Fruit fly (Drosophila melanogaster) whole organism, embryonic: Measurements from ENCODE around the gene CG4465.

Experiments used
- Atf6 ChIP-seq: fragments of 200-800 bp; sonication (Bioruptor generic); IDR thresholded peaks from 2 replicates; pipeline ENCODE4 v1.3.6; 2022; ENCODE audit warnings: missing biosample characterization, missing genetic modification characterization
- B-H2 ChIP-seq: fragments of 200-800 bp; sonication (Bioruptor generic); optimal IDR thresholded peaks from 2 replicates; lab custom pipeline; 2018; ENCODE audit warnings: missing biosample characterization, mild to moderate bottlenecking, missing genetic modification characterization
- Bgb ChIP-seq: fragments of 200-800 bp; sonication (Bioruptor generic); IDR thresholded peaks from 2 replicates; pipeline ENCODE4 v1.3.6; 2022; ENCODE audit warnings: missing biosample characterization, missing genetic modification characterization; ENCODE audit not compliant: partially characterized antibody
- CG10366 ChIP-seq: fragments of 200-800 bp; sonication (Bioruptor generic); IDR thresholded peaks from 2 replicates; pipeline ENCODE4 v1.3.6; 2022; ENCODE audit warnings: missing biosample characterization, missing genetic modification characterization
- CG11504 ChIP-seq: fragments of 200-800 bp; sonication (Bioruptor generic); optimal IDR thresholded peaks from 3 replicates; lab custom pipeline; 2019; ENCODE audit warnings: missing biosample characterization, mild to moderate bottlenecking, missing genetic modification characterization, moderate library complexity
- CG11696 ChIP-seq: fragments of 200-800 bp; sonication (Bioruptor generic); IDR thresholded peaks from 2 replicates; pipeline ENCODE4 v1.3.6; 2022; ENCODE audit warnings: missing biosample characterization, missing genetic modification characterization
- CG12219 ChIP-seq: fragments of 200-800 bp; sonication (Bioruptor generic); optimal IDR thresholded peaks from 3 replicates; lab custom pipeline; 2018; ENCODE audit warnings: missing biosample characterization, mild to moderate bottlenecking, missing genetic modification characterization
- CG12744 ChIP-seq: fragments of 200-800 bp; sonication (Bioruptor generic); optimal IDR thresholded peaks from 2 replicates; lab custom pipeline; 2016; ENCODE audit warnings: missing biosample characterization, missing genetic modification characterization
- CG13624 ChIP-seq: fragments of 200-800 bp; sonication (Bioruptor generic); optimal IDR thresholded peaks from 2 replicates; lab custom pipeline; 2016; ENCODE audit warnings: missing biosample characterization, missing genetic modification characterization
- CG17802 ChIP-seq: fragments of 200-800 bp; sonication (Bioruptor generic); optimal IDR thresholded peaks from 2 replicates; lab custom pipeline; 2018; ENCODE audit warnings: missing biosample characterization, mild to moderate bottlenecking, missing genetic modification characterization, moderate library complexity
- CG2875 ChIP-seq: fragments of 200-800 bp; sonication (Bioruptor generic); optimal IDR thresholded peaks from 2 replicates; lab custom pipeline; 2017; ENCODE audit warnings: missing biosample characterization, mild to moderate bottlenecking, missing genetic modification characterization, missing genetic modification reagents
- CG30431 ChIP-seq: fragments of 200-800 bp; sonication (Bioruptor generic); optimal IDR thresholded peaks from 2 replicates; lab custom pipeline; 2017; ENCODE audit warnings: missing biosample characterization, missing genetic modification characterization
- CG3065 ChIP-seq: fragments of 200-800 bp; sonication (Bioruptor generic); optimal IDR thresholded peaks from 2 replicates; lab custom pipeline; 2016; ENCODE audit warnings: missing biosample characterization, missing genetic modification characterization
- CG32532 ChIP-seq: fragments of 200-800 bp; sonication (Bioruptor generic); IDR thresholded peaks from 2 replicates; pipeline ENCODE4 v1.3.6; 2022; ENCODE audit warnings: missing biosample characterization, missing genetic modification characterization
- CG7271 ChIP-seq: fragments of 200-800 bp; sonication (Bioruptor generic); optimal IDR thresholded peaks from 2 replicates; lab custom pipeline; 2018; ENCODE audit warnings: missing biosample characterization, mild to moderate bottlenecking, missing genetic modification characterization, moderate library complexity
- CG7786 ChIP-seq: fragments of 200-800 bp; sonication (Bioruptor generic); optimal IDR thresholded peaks from 2 replicates; lab custom pipeline; 2016; ENCODE audit warnings: missing biosample characterization, missing genetic modification characterization
- CG8388 ChIP-seq: fragments of 200-800 bp; sonication (Bioruptor generic); optimal IDR thresholded peaks from 2 replicates; lab custom pipeline; 2019; ENCODE audit warnings: missing biosample characterization, mild to moderate bottlenecking, missing genetic modification characterization, moderate library complexity
- CG9437 ChIP-seq: fragments of 200-800 bp; sonication (Bioruptor generic); optimal IDR thresholded peaks from 2 replicates; lab custom pipeline; 2018; ENCODE audit warnings: missing biosample characterization, mild to moderate bottlenecking, missing genetic modification characterization
- CoRest ChIP-seq: fragments of 200-800 bp; sonication (Bioruptor generic); optimal IDR thresholded peaks from 3 replicates; lab custom pipeline; 2018; ENCODE audit warnings: missing biosample characterization, mild to moderate bottlenecking, missing genetic modification characterization, moderate library complexity
- Dek ChIP-seq: fragments of 200-800 bp; sonication (Bioruptor generic); optimal IDR thresholded peaks from 3 replicates; lab custom pipeline; 2019; ENCODE audit warnings: missing biosample characterization, mild to moderate bottlenecking, missing genetic modification characterization, moderate library complexity
- Dref ChIP-seq: fragments of 200-800 bp; sonication (Bioruptor generic); IDR thresholded peaks from 2 replicates; pipeline ENCODE4 v1.3.6; 2022; ENCODE audit warnings: missing biosample characterization, missing genetic modification characterization
- Eip74EF ChIP-seq, 2 experiments: fragments of 200-800 bp in 1 of 2; fragments of >200 bp in 1 of 2; sonication (Bioruptor generic) in 1 of 2; optimal IDR thresholded peaks; 2 replicates each; lab custom pipeline; 2017 to 2019; ENCODE audit warnings: missing biosample characterization in 2 of 2, missing genetic modification characterization in 2 of 2, mild to moderate bottlenecking in 1 of 2, moderate library complexity in 1 of 2
- Elba2 ChIP-seq: fragments of 200-800 bp; sonication (Bioruptor generic); optimal IDR thresholded peaks from 3 replicates; lab custom pipeline; 2016; ENCODE audit warnings: missing biosample characterization, missing genetic modification characterization
- Ets97D ChIP-seq: fragments of 200-800 bp; sonication (Bioruptor generic); optimal IDR thresholded peaks from 3 replicates; lab custom pipeline; 2016; ENCODE audit warnings: missing biosample characterization, missing genetic modification characterization
- HLH4C ChIP-seq: fragments of 200-800 bp; sonication (Bioruptor generic); IDR thresholded peaks from 3 replicates; pipeline ENCODE4 v1.3.6; 2022; ENCODE audit warnings: missing biosample characterization, missing genetic modification characterization; ENCODE audit not compliant: partially characterized antibody
- Hr39 ChIP-seq: fragments of >200 bp; optimal IDR thresholded peaks from 2 replicates; lab custom pipeline; 2017
- Jarid2 ChIP-seq: fragments of 200-800 bp; sonication (Bioruptor generic); optimal IDR thresholded peaks from 3 replicates; lab custom pipeline; 2017; ENCODE audit warnings: mild to moderate bottlenecking, missing biosample characterization, missing genetic modification reagents, missing genetic modification characterization
- NK7.1 ChIP-seq: fragments of 200-800 bp; sonication (Bioruptor generic); optimal IDR thresholded peaks from 3 replicates; lab custom pipeline; 2016; ENCODE audit warnings: missing biosample characterization, missing genetic modification characterization
- Sox100B ChIP-seq: fragments of 200-800 bp; sonication (Bioruptor generic); optimal IDR thresholded peaks from 3 replicates; lab custom pipeline; 2018; ENCODE audit warnings: missing biosample characterization, mild to moderate bottlenecking, missing genetic modification characterization
- Tbp ChIP-seq: fragments of >200 bp; optimal IDR thresholded peaks from 2 replicates; lab custom pipeline; 2018; ENCODE audit warnings: missing biosample characterization, missing genetic modification characterization
- Trl ChIP-seq, 3 experiments: fragments of >200 bp in 2 of 3; fragments of 200-800 bp in 1 of 3; sonication (Bioruptor generic) in 1 of 3; optimal IDR thresholded peaks; 2 replicates in 1 of 3; 3 replicates in 2 of 3; lab custom pipeline; 2016 to 2017; ENCODE audit warnings: missing biosample characterization in 1 of 3, missing genetic modification characterization in 1 of 3
- ac ChIP-seq: fragments of 200-800 bp; sonication (Bioruptor generic); optimal IDR thresholded peaks from 3 replicates; lab custom pipeline; 2017; ENCODE audit warnings: missing biosample characterization, mild to moderate bottlenecking, missing genetic modification characterization
- bowl ChIP-seq: fragments of 200-800 bp; sonication (Bioruptor generic); IDR thresholded peaks from 2 replicates; pipeline ENCODE4 v1.3.6; 2022; ENCODE audit warnings: missing biosample characterization, missing genetic modification characterization
- cad ChIP-seq: fragments of >200 bp; optimal IDR thresholded peaks from 2 replicates; lab custom pipeline; 2017; ENCODE audit warnings: missing biosample characterization, missing genetic modification characterization
- caup ChIP-seq: fragments of 200-800 bp; sonication (Bioruptor generic); optimal IDR thresholded peaks from 3 replicates; lab custom pipeline; 2017; ENCODE audit warnings: missing biosample characterization, mild to moderate bottlenecking, missing genetic modification characterization, moderate library complexity; ENCODE audit not compliant: severe bottlenecking
- ci ChIP-seq: fragments of 200-800 bp; sonication (Bioruptor generic); IDR thresholded peaks from 3 replicates; pipeline ENCODE4 v1.3.6; 2022; ENCODE audit warnings: missing biosample characterization, missing genetic modification characterization
- croc ChIP-seq: fragments of 200-800 bp; sonication (Bioruptor generic); conservative IDR thresholded peaks from 3 replicates; pipeline ENCODE4 v1.3.6; 2022; ENCODE audit warnings: missing biosample characterization, missing genetic modification characterization
- esg ChIP-seq: fragments of 200-800 bp; sonication (Bioruptor generic); conservative IDR thresholded peaks from 2 replicates; pipeline ENCODE4 v1.3.6; 2022; ENCODE audit warnings: missing biosample characterization, missing genetic modification characterization
- exex ChIP-seq: fragments of 200-800 bp; sonication (Bioruptor generic); optimal IDR thresholded peaks from 4 replicates; lab custom pipeline; 2018; ENCODE audit warnings: missing biosample characterization, mild to moderate bottlenecking, missing genetic modification characterization, moderate library complexity
- inv ChIP-seq: fragments of 200-800 bp; sonication (Bioruptor generic); IDR thresholded peaks from 2 replicates; pipeline ENCODE4 v1.3.6; 2022; ENCODE audit warnings: missing biosample characterization, missing genetic modification characterization; ENCODE audit not compliant: partially characterized antibody
- mirr ChIP-seq: fragments of 200-800 bp; sonication (Bioruptor generic); optimal IDR thresholded peaks from 3 replicates; lab custom pipeline; 2018; ENCODE audit warnings: missing biosample characterization, mild to moderate bottlenecking, missing genetic modification characterization
- onecut ChIP-seq: fragments of 200-800 bp; sonication (Bioruptor generic); IDR thresholded peaks from 2 replicates; pipeline ENCODE4 v1.3.6; 2022; ENCODE audit warnings: missing biosample characterization, missing genetic modification characterization
- pum ChIP-seq: fragments of 200-800 bp; sonication (Bioruptor generic); optimal IDR thresholded peaks from 2 replicates; lab custom pipeline; 2016; ENCODE audit warnings: missing biosample characterization, missing genetic modification characterization
- tin ChIP-seq: fragments of 200-800 bp; sonication (Bioruptor generic); optimal IDR thresholded peaks from 3 replicates; lab custom pipeline; 2016; ENCODE audit warnings: missing biosample characterization, missing genetic modification characterization
- tna ChIP-seq: fragments of 200-800 bp; sonication (Bioruptor generic); IDR thresholded peaks from 2 replicates; pipeline ENCODE4 v1.3.6; 2022; ENCODE audit warnings: missing biosample characterization, missing genetic modification characterization; ENCODE audit not compliant: partially characterized antibody
- toy ChIP-seq: fragments of 200-800 bp; sonication (Bioruptor generic); IDR thresholded peaks from 2 replicates; pipeline ENCODE4 v1.3.6; 2022; ENCODE audit warnings: missing biosample characterization, missing genetic modification characterization
- unpg ChIP-seq: fragments of 200-800 bp; sonication (Bioruptor generic); optimal IDR thresholded peaks from 3 replicates; lab custom pipeline; 2018; ENCODE audit warnings: missing biosample characterization, mild to moderate bottlenecking, missing genetic modification characterization, moderate library complexity
- usp ChIP-seq: fragments of >200 bp; optimal IDR thresholded peaks from 2 replicates; lab custom pipeline; 2017; ENCODE audit warnings: missing biosample characterization, missing genetic modification characterization
- wek ChIP-seq: fragments of 200-800 bp; sonication (Bioruptor generic); optimal IDR thresholded peaks from 3 replicates; lab custom pipeline; 2018; ENCODE audit warnings: missing biosample characterization, mild to moderate bottlenecking, missing genetic modification characterization, moderate library complexity

CG4465 gene

dm6 chr3R:19889603-19890187, 27.9 kb downstream of the CG4465 start (continued):
- peak; percentile 58 for TF ChIP-seq Jarid2
- TF ChIP-seq cad, result no peak
- peak in 1 of 2 experiments; percentile 76 for TF ChIP-seq Eip74EF (GFP tag; optimal IDR thresholded peaks at IDR 0.05; lab: Kevin White, UChicago)
- peak; percentile 62 for TF ChIP-seq CG9437 (GFP tag; lab: Kevin White, UChicago)
- no peak for TF ChIP-seq tna (GFP tag; lab: Robert Waterston, UW)
- TF ChIP-seq onecut, result peak; percentile 38; the same call in 1 of the 2 replicates
- peak; percentile 86 for TF ChIP-seq CoRest (tag; lab: Kevin White, UChicago)
- TF ChIP-seq CG11696, result no peak
- TF ChIP-seq bowl (GFP tag; lab: Robert Waterston, UW), result no peak; the same call in 1 of the 2 replicates
- no peak for TF ChIP-seq NK7.1 (GFP tag; lab: Kevin White, UChicago)
- no peak for TF ChIP-seq Ets97D (GFP tag; lab: Kevin White, UChicago)
- TF ChIP-seq exex, result peak; percentile 69
- peak; percentile 1 for TF ChIP-seq CG3065 (GFP tag; lab: Kevin White, UChicago)
- no peak for TF ChIP-seq CG13624 (GFP tag; lab: Kevin White, UChicago)
- TF ChIP-seq pum (GFP tag; lab: Kevin White, UChicago), result peak; percentile 13
- TF ChIP-seq inv (GFP tag; lab: Robert Waterston, UW), result no peak
- no peak for TF ChIP-seq Tbp (GFP tag; lab: Kevin White, UChicago)
- TF ChIP-seq CG32532 (GFP tag; lab: Robert Waterston, UW), result peak; percentile 76
- no peak for TF ChIP-seq toy
- TF ChIP-seq CG12744 (GFP tag; lab: Kevin White, UChicago), result no peak
- TF ChIP-seq ac (GFP tag; lab: Kevin White, UChicago), result no peak
- peak; percentile 74 for TF ChIP-seq unpg (GFP tag; lab: Kevin White, UChicago)
- peak; percentile 86 for TF ChIP-seq caup (GFP tag; lab: Kevin White, UChicago)
- peak; percentile 64; the same call in 1 of the 2 replicates for TF ChIP-seq Atf6 (GFP tag; lab: Robert Waterston, UW)
- TF ChIP-seq Trl (optimal IDR thresholded peaks at IDR 0.05; lab: Kevin White, UChicago), result peak; percentile 89 to 95
- no peak for TF ChIP-seq Trl (GFP tag; optimal IDR thresholded peaks at IDR 0.05; lab: Kevin White, UChicago)
- peak; percentile 39 for TF ChIP-seq tin (GFP tag; lab: Kevin White, UChicago)
- TF ChIP-seq CG8388 (GFP tag; lab: Kevin White, UChicago), result peak; percentile 54
- no peak for TF ChIP-seq Hr39
- no peak; the same call in 2 of the 3 replicates for TF ChIP-seq croc
- no peak for TF ChIP-seq Elba2 (GFP tag; lab: Kevin White, UChicago)
- TF ChIP-seq Dref, result no peak
- peak; percentile 78 for TF ChIP-seq Dek
- TF ChIP-seq B-H2 (GFP tag; lab: Kevin White, UChicago), result peak; percentile 13
- no peak for TF ChIP-seq wek
- no peak for TF ChIP-seq CG7786 (GFP tag; lab: Kevin White, UChicago)
- peak; percentile 46 for TF ChIP-seq CG12219 (GFP tag; lab: Kevin White, UChicago)
- TF ChIP-seq Bgb (GFP tag; lab: Robert Waterston, UW), result no peak
- peak; percentile 87 for TF ChIP-seq CG11504 (tag; lab: Kevin White, UChicago)
- TF ChIP-seq CG7271, result no peak
- TF ChIP-seq HLH4C (GFP tag; lab: Robert Waterston, UW), result no peak
- TF ChIP-seq usp (GFP tag; lab: Kevin White, UChicago), result no peak
- peak; percentile 40 for TF ChIP-seq CG2875 (GFP tag; lab: Kevin White, UChicago)
- TF ChIP-seq esg, result peak; percentile 53
- 0 out of 3 replicates have a peak, but pooled peaks have one; percentile 20 for TF ChIP-seq ci (GFP tag; lab: Robert Waterston, UW)
- TF ChIP-seq CG10366 (GFP tag; lab: Robert Waterston, UW), result peak; percentile 46; the same call in 1 of the 2 replicates
- TF ChIP-seq CG17802 (tag; lab: Kevin White, UChicago), result no peak
- peak; percentile 83 for TF ChIP-seq Sox100B (GFP tag; lab: Kevin White, UChicago)
- TF ChIP-seq mirr (GFP tag; lab: Kevin White, UChicago), result peak; percentile 70
- peak; percentile 23 for TF ChIP-seq CG30431 (GFP tag; lab: Kevin White, UChicago)
